Worm (Caenorhabditis elegans) whole organism, L4 larva: ENCODE results near the gene str-249.

Source experiments
- F26F4.8 ChIP-seq: fragments of 200-800 bp; sonication (Bioruptor generic); conservative IDR thresholded peaks from 2 replicates; pipeline ENCODE4 v1.3.6; 2022; ENCODE audit warnings: missing genetic modification characterization, missing compliant biosample characterization
- ZK546.5 ChIP-seq, 2 experiments: sonication (generic microtip); optimal IDR thresholded peaks; 2 replicates each; lab custom pipeline; 2017; ENCODE audit warnings: missing biosample characterization in 2 of 2, missing genetic modification characterization in 2 of 2
- ces-1 ChIP-seq: fragments of 150-350 bp; sonication (generic microtip); optimal IDR thresholded peaks from 4 replicates; lab custom pipeline; 2014; ENCODE audit warnings: missing biosample characterization, missing genetic modification reagents, missing genetic modification characterization
- lin-39 ChIP-seq: fragments of 150-350 bp; optimal IDR thresholded peaks from 2 replicates; lab custom pipeline; 2014; ENCODE audit warnings: missing biosample characterization, missing genetic modification reagents, missing genetic modification characterization
- madf-5 ChIP-seq, 2 experiments: fragments of 200-800 bp; sonication (Bioruptor generic); IDR thresholded peaks; 2 replicates each; pipeline ENCODE4 v1.3.6; 2022; ENCODE audit warnings: missing compliant biosample characterization in 2 of 2, missing genetic modification characterization in 2 of 2
- nhr-102 ChIP-seq: sonication (generic microtip); optimal IDR thresholded peaks from 2 replicates; lab custom pipeline; 2016; ENCODE audit warnings: mild to moderate bottlenecking, missing genetic modification characterization, moderate library complexity, missing compliant biosample characterization
- nhr-11 ChIP-seq: fragments of 150-350 bp; optimal IDR thresholded peaks from 2 replicates; lab custom pipeline; 2014; ENCODE audit warnings: missing biosample characterization, missing genetic modification characterization
- nhr-237 ChIP-seq: sonication (generic microtip); optimal IDR thresholded peaks from 2 replicates; lab custom pipeline; 2017; ENCODE audit warnings: missing biosample characterization, missing genetic modification characterization
- nhr-77 ChIP-seq: fragments of 150-350 bp; optimal IDR thresholded peaks from 2 replicates; lab custom pipeline; 2014; ENCODE audit warnings: missing biosample characterization, missing genetic modification characterization
- pha-4 ChIP-seq, 2 experiments: fragments of 150-350 bp in 1 of 2; fragments of 200-800 bp in 1 of 2; sonication (Bioruptor generic) in 1 of 2; IDR thresholded peaks in 1 of 2; optimal IDR thresholded peaks in 1 of 2; 2 replicates each; pipeline versions ENCODE4 v1.3.6 to Lab custom; 2014 to 2022; ENCODE audit warnings: missing genetic modification characterization in 2 of 2, missing genetic modification reagents in 2 of 2, missing biosample characterization in 1 of 2, missing compliant biosample characterization in 1 of 2
- pqm-1 ChIP-seq: sonication (generic microtip); optimal IDR thresholded peaks from 2 replicates; lab custom pipeline; 2017; ENCODE audit warnings: missing biosample characterization, missing genetic modification characterization
- snpc-4 ChIP-seq: fragments of 150-350 bp; optimal IDR thresholded peaks from 2 replicates; lab custom pipeline; 2014; ENCODE audit warnings: missing biosample characterization, missing genetic modification characterization

- TF ChIP-seq F26F4.8 (GFP tag; lab: Robert Waterston, UW): no peak
- TF ChIP-seq madf-5 (GFP tag; IDR thresholded peaks at IDR 0.05; lab: Robert Waterston, UW): no peak
- TF ChIP-seq pha-4 (GFP tag; IDR thresholded peaks at IDR 0.05; lab: Robert Waterston, UW): no peak
- no peak for TF ChIP-seq pha-4 (tag; optimal IDR thresholded peaks at IDR 0.05; lab: Kevin White, UChicago)
- TF ChIP-seq ces-1 (GFP tag; lab: Kevin White, UChicago): no peak
- no peak for TF ChIP-seq nhr-77 (tag; lab: Kevin White, UChicago)
- TF ChIP-seq snpc-4: no peak
- TF ChIP-seq nhr-102: no peak
- TF ChIP-seq nhr-11 (tag; lab: Kevin White, UChicago): no peak
- TF ChIP-seq nhr-237 (tag; lab: Kevin White, UChicago): no peak
- no peak for TF ChIP-seq ZK546.5 (tag; optimal IDR thresholded peaks at IDR 0.05; lab: Kevin White, UChicago)
- TF ChIP-seq pqm-1 (tag; lab: Kevin White, UChicago): no peak
- TF ChIP-seq lin-39 (tag; lab: Kevin White, UChicago): no peak
These were observed 20.9 kb downstream of the str-249 start, which contains the start of gene rpc-1 for ce11 chrIV:7165723-7166122.
